Fruit fly (Drosophila melanogaster): Measurements from ENCODE around the gene Bgb.
A peak's percentile ranks its signal among the peaks of the same experiment; 100 is the strongest.

Bgb gene

DNA sequence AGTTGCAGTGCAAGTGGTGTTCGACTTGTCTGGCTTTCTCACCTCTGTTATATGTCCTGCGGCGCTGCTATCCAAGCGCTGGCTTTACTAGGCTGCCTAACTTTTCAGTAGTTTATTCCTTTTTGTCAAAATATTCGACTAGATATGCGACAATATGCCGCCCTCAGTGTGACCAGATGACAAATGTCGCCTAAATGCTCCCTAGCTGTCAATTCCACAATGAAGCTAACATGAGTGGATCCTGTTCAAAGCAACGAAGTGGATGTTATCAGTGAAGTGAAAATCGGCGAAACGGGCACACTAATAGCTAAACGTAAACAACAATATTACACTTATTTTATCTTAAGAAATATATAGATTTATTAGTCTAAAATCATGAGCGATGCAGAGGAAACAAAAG, 25.4 kb downstream of the Bgb start, which contains the start of the genes Srrm234 and CG7974:
Srrm234 (minus strand) TSS at position 189 of the 400 bp plus-strand sequence.
CG7974 (plus strand) TSS at position 263 of the 400 bp plus-strand sequence.
- no peak for TF ChIP-seq Hr96 (GFP tag; optimal IDR thresholded peaks at IDR 0.05)
- TF ChIP-seq cnc (optimal IDR thresholded peaks at IDR 0.05): no peak
- no peak for TF ChIP-seq pad (GFP tag; optimal IDR thresholded peaks at IDR 0.05)
- TF ChIP-seq CG5204 (GFP tag; optimal IDR thresholded peaks at IDR 0.05): no peak
- no peak for TF ChIP-seq kay (GFP tag; ENCODE audit: borderline replicate concordance)
- TF ChIP-seq Clk (GFP tag; optimal IDR thresholded peaks at IDR 0.05): no peak
- TF ChIP-seq toe (GFP tag; optimal IDR thresholded peaks at IDR 0.05): no peak
- TF ChIP-seq Mnt (GFP tag; optimal IDR thresholded peaks at IDR 0.05): peak; percentile 44
- no peak for TF ChIP-seq CG7101 (tag; optimal IDR thresholded peaks at IDR 0.05)
- TF ChIP-seq CG14711 (tag; optimal IDR thresholded peaks at IDR 0.05): peak; percentile 1
- TF ChIP-seq Crg-1 (GFP tag; optimal IDR thresholded peaks at IDR 0.05): no peak
- TF ChIP-seq CG12768 (GFP tag; optimal IDR thresholded peaks at IDR 0.05): no peak
- no peak for TF ChIP-seq cic (GFP tag; optimal IDR thresholded peaks at IDR 0.05)
- TF ChIP-seq bab1 (GFP tag; optimal IDR thresholded peaks at IDR 0.05): peak; percentile 45
- TF ChIP-seq CG11617 (GFP tag; optimal IDR thresholded peaks at IDR 0.05): no peak

DNA sequence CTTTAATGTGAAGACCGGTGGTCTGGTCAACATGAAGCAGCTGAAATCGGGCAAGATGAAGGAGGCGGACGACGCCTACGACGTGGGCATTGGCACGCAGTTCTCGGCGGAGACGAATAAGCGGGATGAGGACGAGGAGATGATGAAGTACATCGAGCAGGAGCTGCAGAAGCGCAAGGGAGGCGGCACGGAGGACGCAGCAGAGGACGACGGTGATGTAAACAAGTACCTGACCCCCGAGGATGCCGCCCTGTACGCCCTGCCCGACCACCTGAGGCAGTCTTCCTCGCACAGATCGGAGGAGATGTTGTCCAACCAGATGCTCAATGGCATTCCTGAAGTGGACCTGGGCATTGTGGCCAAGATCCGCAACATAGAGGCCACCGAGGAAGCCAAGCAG, 26.0 kb downstream of the Bgb start:
- TF ChIP-seq CG5204 (GFP tag; optimal IDR thresholded peaks at IDR 0.05) (no peak), cic (GFP tag; optimal IDR thresholded peaks at IDR 0.05) (no peak), Crg-1 (GFP tag; optimal IDR thresholded peaks at IDR 0.05) (no peak), CG7101 (tag; optimal IDR thresholded peaks at IDR 0.05) (no peak)

DNA sequence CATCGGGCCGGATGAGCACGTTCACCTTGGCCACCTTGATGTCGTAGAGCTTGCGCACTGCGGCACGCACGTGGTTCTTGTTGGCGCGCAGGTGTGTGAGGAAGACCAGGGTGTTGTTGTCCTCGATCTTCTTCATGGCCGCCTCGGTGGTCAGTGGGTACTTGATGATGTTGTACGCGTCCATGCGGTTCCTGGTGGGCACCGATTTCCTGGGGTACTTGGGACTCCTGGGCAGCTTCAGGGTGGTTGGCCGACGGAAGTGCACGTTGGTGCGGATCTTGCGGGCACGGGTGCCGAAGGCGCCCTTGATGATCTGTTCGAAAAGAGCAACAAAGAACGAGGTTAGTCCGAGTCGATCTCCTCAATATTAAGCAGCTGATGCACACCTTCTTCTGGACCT, 27.9 kb downstream of the Bgb start:
- TF ChIP-seq Clk (GFP tag; optimal IDR thresholded peaks at IDR 0.05) (no peak), CG7045 (GFP tag; optimal IDR thresholded peaks at IDR 0.05) (no peak), Hr96 (GFP tag; optimal IDR thresholded peaks at IDR 0.05) (no peak), cnc (optimal IDR thresholded peaks at IDR 0.05) (no peak), toe (GFP tag; optimal IDR thresholded peaks at IDR 0.05) (no peak), CG7101 (tag; optimal IDR thresholded peaks at IDR 0.05) (no peak), CG5204 (GFP tag; optimal IDR thresholded peaks at IDR 0.05) (no peak), cic (GFP tag; optimal IDR thresholded peaks at IDR 0.05) (no peak), tj (GFP tag; optimal IDR thresholded peaks at IDR 0.05) (no peak), Mnt (GFP tag; optimal IDR thresholded peaks at IDR 0.05) (no peak), CG14711 (tag; optimal IDR thresholded peaks at IDR 0.05) (no peak), CG33017 (tag; optimal IDR thresholded peaks at IDR 0.05) (no peak), kay (GFP tag; ENCODE audit: borderline replicate concordance) (no peak), ovo (GFP tag; optimal IDR thresholded peaks at IDR 0.05) (no peak), CG11617 (GFP tag; optimal IDR thresholded peaks at IDR 0.05) (no peak), Crg-1 (GFP tag; optimal IDR thresholded peaks at IDR 0.05) (no peak), CG12768 (GFP tag; optimal IDR thresholded peaks at IDR 0.05) (no peak)

DNA sequence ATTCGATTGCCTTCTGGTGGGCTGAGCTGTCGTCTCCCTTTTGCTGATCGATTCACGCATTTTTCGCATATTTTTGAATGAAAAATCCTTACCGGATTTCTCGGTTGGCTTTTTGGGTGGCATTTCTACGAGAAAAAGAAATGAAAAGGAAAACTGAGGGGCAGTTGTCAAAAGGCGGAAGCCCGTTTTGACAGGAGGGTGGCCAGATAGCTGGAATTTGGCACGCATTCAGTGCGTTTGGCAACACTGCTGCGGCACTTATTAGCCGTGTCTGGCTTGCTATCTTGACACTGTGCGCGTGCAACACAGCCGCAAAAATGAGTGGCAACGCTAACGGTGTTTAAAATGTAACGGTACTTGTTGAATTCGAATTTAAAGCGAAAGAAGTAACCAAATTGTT, 29.0 kb downstream of the Bgb start, which contains the start of gene RpL23A:
RpL23A (minus strand) TSS at position 151 of the 400 bp plus-strand sequence.
- peak; percentile 77 for TF ChIP-seq CG33017 (tag; optimal IDR thresholded peaks at IDR 0.05)
- TF ChIP-seq CG11617 (GFP tag; optimal IDR thresholded peaks at IDR 0.05): peak; percentile 95
- peak; percentile 77 for TF ChIP-seq CG5204 (GFP tag; optimal IDR thresholded peaks at IDR 0.05)
- TF ChIP-seq pad (GFP tag; optimal IDR thresholded peaks at IDR 0.05): peak; percentile 91
- TF ChIP-seq CG7045 (GFP tag; optimal IDR thresholded peaks at IDR 0.05): peak; percentile 96
- no peak for TF ChIP-seq cnc (optimal IDR thresholded peaks at IDR 0.05)
- peak; percentile 95 for TF ChIP-seq Crg-1 (GFP tag; optimal IDR thresholded peaks at IDR 0.05)
- TF ChIP-seq ovo (GFP tag; optimal IDR thresholded peaks at IDR 0.05): peak; percentile 97
- TF ChIP-seq toe (GFP tag; optimal IDR thresholded peaks at IDR 0.05): peak; percentile 89
- TF ChIP-seq tj (GFP tag; optimal IDR thresholded peaks at IDR 0.05): peak; percentile 77
- TF ChIP-seq CG12768 (GFP tag; optimal IDR thresholded peaks at IDR 0.05): peak; percentile 90
- no peak for TF ChIP-seq kay (GFP tag; ENCODE audit: borderline replicate concordance)
- peak; percentile 97 for TF ChIP-seq Mnt (GFP tag; optimal IDR thresholded peaks at IDR 0.05)
- TF ChIP-seq cic (GFP tag; optimal IDR thresholded peaks at IDR 0.05): peak; percentile 83
- peak; percentile 87 for TF ChIP-seq CG14711 (tag; optimal IDR thresholded peaks at IDR 0.05)
- TF ChIP-seq CG7101 (tag; optimal IDR thresholded peaks at IDR 0.05): peak; percentile 95
- TF ChIP-seq Clk (GFP tag; optimal IDR thresholded peaks at IDR 0.05): peak; percentile 94
- peak; percentile 95 for TF ChIP-seq Hr96 (GFP tag; optimal IDR thresholded peaks at IDR 0.05)
- peak; percentile 97 for TF ChIP-seq CG1620 (GFP tag; optimal IDR thresholded peaks at IDR 0.05)
- peak; percentile 95 for TF ChIP-seq bab1 (GFP tag; optimal IDR thresholded peaks at IDR 0.05)

DNA sequence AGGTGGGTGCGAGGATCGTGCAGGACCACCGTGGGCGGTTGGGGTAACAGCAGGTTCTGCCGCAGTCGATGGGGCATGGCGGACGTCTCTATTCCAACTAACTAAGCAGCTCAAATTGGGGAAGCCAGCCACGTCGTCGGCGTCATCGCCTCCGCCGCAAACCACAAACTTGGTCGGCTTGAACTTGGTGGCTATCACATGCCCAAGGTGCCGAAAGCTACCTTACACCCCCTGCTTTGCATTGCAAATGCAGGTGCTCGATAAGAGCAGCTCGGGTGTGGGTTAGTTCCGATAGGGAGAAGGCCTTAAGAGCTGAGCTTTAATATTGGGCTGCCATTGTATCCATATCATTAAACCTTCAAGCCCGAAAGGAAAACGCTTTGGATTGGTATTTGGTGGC, 30.5 kb downstream of the Bgb start, which contains the start of gene RabX5:
RabX5 (minus strand) TSS at position 101 of the 400 bp plus-strand sequence.
- no peak for TF ChIP-seq Hr96 (GFP tag; optimal IDR thresholded peaks at IDR 0.05)
- TF ChIP-seq CG11617 (GFP tag; optimal IDR thresholded peaks at IDR 0.05): no peak
- no peak for TF ChIP-seq kay (GFP tag; ENCODE audit: borderline replicate concordance)
- no peak for TF ChIP-seq Crg-1 (GFP tag; optimal IDR thresholded peaks at IDR 0.05)
- TF ChIP-seq CG12768 (GFP tag; optimal IDR thresholded peaks at IDR 0.05): no peak

DNA sequence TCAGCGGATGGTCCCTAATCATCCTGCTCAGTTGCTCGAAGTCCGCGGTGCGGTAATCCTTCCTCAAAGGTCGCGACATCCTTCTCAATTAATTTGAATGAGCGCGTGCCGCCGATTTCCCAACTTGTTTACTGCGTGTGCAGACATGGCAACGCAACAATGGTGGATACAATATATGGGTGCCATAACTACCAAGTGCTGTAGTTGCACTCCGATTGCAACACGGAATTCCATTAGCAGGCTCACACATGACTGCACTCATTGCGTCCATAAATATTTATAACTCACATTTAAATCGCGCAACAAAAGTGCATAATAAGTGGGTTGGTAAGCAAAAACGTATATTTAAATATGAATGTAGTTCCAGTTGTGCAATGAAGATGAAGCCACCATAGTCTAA, 33.1 kb downstream of the Bgb start, which contains the start of gene CG13930:
CG13930 (minus strand) TSS at position 101 of the 400 bp plus-strand sequence.
- no peak for TF ChIP-seq toe (GFP tag; optimal IDR thresholded peaks at IDR 0.05)
- no peak for TF ChIP-seq cic (GFP tag; optimal IDR thresholded peaks at IDR 0.05)
- TF ChIP-seq ovo (GFP tag; optimal IDR thresholded peaks at IDR 0.05): no peak

DNA sequence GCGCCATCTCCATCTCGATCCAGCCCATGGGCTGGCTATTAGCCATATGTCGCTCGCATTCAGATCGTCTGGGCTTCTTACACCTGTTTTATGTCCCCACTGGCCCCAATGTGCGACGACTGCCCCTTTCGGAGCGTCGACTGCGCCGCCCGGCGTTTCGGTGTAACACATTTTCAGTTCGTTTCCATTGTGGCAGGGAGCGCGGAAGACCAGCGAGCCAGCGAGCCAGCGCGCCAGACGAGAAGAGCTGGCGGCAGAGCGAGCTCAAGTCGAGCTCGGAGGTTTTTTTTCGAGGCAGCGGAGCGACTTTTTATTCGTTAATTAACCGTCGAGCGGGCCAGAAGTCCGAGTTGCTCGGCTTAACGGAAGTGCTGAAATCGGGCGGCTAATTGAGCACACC, 34.9 kb downstream of the Bgb start, which contains the start of gene CG7991:
CG7991 (plus strand) TSS at position 329 of the 400 bp plus-strand sequence.
- TF ChIP-seq pad (GFP tag; optimal IDR thresholded peaks at IDR 0.05) (no peak), Hr96 (GFP tag; optimal IDR thresholded peaks at IDR 0.05) (no peak), CG33017 (tag; optimal IDR thresholded peaks at IDR 0.05) (no peak), cic (GFP tag; optimal IDR thresholded peaks at IDR 0.05) (no peak), Crg-1 (GFP tag; optimal IDR thresholded peaks at IDR 0.05) (no peak), CG12768 (GFP tag; optimal IDR thresholded peaks at IDR 0.05) (no peak), toe (GFP tag; optimal IDR thresholded peaks at IDR 0.05) (no peak), bab1 (GFP tag; optimal IDR thresholded peaks at IDR 0.05) (no peak), CG11617 (GFP tag; optimal IDR thresholded peaks at IDR 0.05) (no peak), CG14711 (tag; optimal IDR thresholded peaks at IDR 0.05) (no peak), CG7101 (tag; optimal IDR thresholded peaks at IDR 0.05) (no peak), cnc (optimal IDR thresholded peaks at IDR 0.05) (no peak)

All from whole organism, adult.